Worm (Caenorhabditis elegans) whole organism, late embryonic: ENCODE measurements around the gene igcm-4.

Experiments
- C08G9.2 ChIP-seq: sonication (generic microtip); optimal IDR thresholded peaks from 2 replicates; lab custom pipeline; 2016; ENCODE audit warnings: mild to moderate bottlenecking, missing genetic modification characterization, moderate library complexity, missing compliant biosample characterization
- T23F11.4 ChIP-seq: fragments of 200-800 bp; sonication (Bioruptor generic); optimal IDR thresholded peaks from 2 replicates; lab custom pipeline; 2018; ENCODE audit warnings: mild to moderate bottlenecking, missing genetic modification characterization, missing compliant biosample characterization
- ama-1 ChIP-seq: fragments of 150-350 bp; optimal IDR thresholded peaks from 2 replicates; lab custom pipeline; 2014
- ceh-18 ChIP-seq: sonication (generic microtip); optimal IDR thresholded peaks from 2 replicates; lab custom pipeline; 2016; ENCODE audit warnings: missing genetic modification characterization, missing compliant biosample characterization
- ceh-22 ChIP-seq: sonication (generic microtip); optimal IDR thresholded peaks from 2 replicates; lab custom pipeline; 2017; ENCODE audit warnings: missing biosample characterization, missing genetic modification characterization
- ceh-34 ChIP-seq: sonication (generic microtip); optimal IDR thresholded peaks from 2 replicates; lab custom pipeline; 2016; ENCODE audit warnings: mild to moderate bottlenecking, missing genetic modification characterization, missing compliant biosample characterization
- ceh-45 ChIP-seq: fragments of 200-800 bp; sonication (Bioruptor generic); IDR thresholded peaks from 2 replicates; pipeline ENCODE4 v1.3.6; 2022; ENCODE audit warnings: missing genetic modification reagents, missing genetic modification characterization, missing compliant biosample characterization
- ceh-48 ChIP-seq: sonication (generic microtip); optimal IDR thresholded peaks from 2 replicates; lab custom pipeline; 2016; ENCODE audit warnings: missing genetic modification characterization, inconsistent platforms, missing compliant biosample characterization
- ceh-6 ChIP-seq: fragments of 200-800 bp; sonication (Bioruptor generic); optimal IDR thresholded peaks from 2 replicates; lab custom pipeline; 2018; ENCODE audit warnings: mild to moderate bottlenecking, missing genetic modification characterization, missing compliant biosample characterization
- che-1 ChIP-seq: sonication (generic microtip); optimal IDR thresholded peaks from 2 replicates; lab custom pipeline; 2016; ENCODE audit warnings: mild to moderate bottlenecking, missing genetic modification characterization, missing compliant biosample characterization
- dmd-4 ChIP-seq: sonication (generic microtip); optimal IDR thresholded peaks from 2 replicates; lab custom pipeline; 2016; ENCODE audit warnings: borderline replicate concordance, missing genetic modification characterization, missing compliant biosample characterization
- dve-1 ChIP-seq: sonication (generic microtip); optimal IDR thresholded peaks from 2 replicates; lab custom pipeline; 2017; ENCODE audit warnings: antibody characterized with exemption, mild to moderate bottlenecking, missing genetic modification characterization, missing compliant biosample characterization
- elt-4 ChIP-seq: sonication (generic microtip); optimal IDR thresholded peaks from 2 replicates; lab custom pipeline; 2016; ENCODE audit warnings: missing genetic modification characterization, missing compliant biosample characterization
- eyg-1 ChIP-seq: sonication (generic microtip); optimal IDR thresholded peaks from 2 replicates; lab custom pipeline; 2016; ENCODE audit warnings: missing genotype, missing genetic modification characterization, missing compliant biosample characterization
- fkh-10 ChIP-seq: fragments of 150-350 bp; optimal IDR thresholded peaks from 2 replicates; lab custom pipeline; 2014; ENCODE audit warnings: missing biosample characterization, missing genetic modification reagents, missing genetic modification characterization
- hlh-13 ChIP-seq: fragments of 200-800 bp; sonication (Bioruptor generic); optimal IDR thresholded peaks from 2 replicates; lab custom pipeline; 2018; ENCODE audit warnings: mild to moderate bottlenecking, missing genetic modification characterization, missing compliant biosample characterization
- hlh-30 ChIP-seq: sonication (generic microtip); optimal IDR thresholded peaks from 2 replicates; lab custom pipeline; 2017; ENCODE audit warnings: antibody characterized with exemption, missing genetic modification characterization, missing compliant biosample characterization; ENCODE audit not compliant: insufficient read depth
- hlh-6 ChIP-seq: sonication (generic microtip); optimal IDR thresholded peaks from 2 replicates; lab custom pipeline; 2016; ENCODE audit warnings: missing genotype, missing genetic modification characterization, missing compliant biosample characterization
- hlh-8 ChIP-seq: sonication (generic microtip); optimal IDR thresholded peaks from 2 replicates; lab custom pipeline; 2016; ENCODE audit warnings: missing genotype, missing genetic modification characterization, missing compliant biosample characterization
- nfya-1 ChIP-seq: sonication (generic microtip); optimal IDR thresholded peaks from 2 replicates; lab custom pipeline; 2017; ENCODE audit warnings: missing genetic modification characterization, mild to moderate bottlenecking, missing compliant biosample characterization, antibody characterized with exemption, moderate library complexity
- nhr-11 ChIP-seq: fragments of 150-350 bp; optimal IDR thresholded peaks from 2 replicates; lab custom pipeline; 2014; ENCODE audit warnings: missing biosample characterization, missing genetic modification characterization
- npax-4 ChIP-seq: sonication (generic microtip); optimal IDR thresholded peaks from 2 replicates; lab custom pipeline; 2016; ENCODE audit warnings: missing genetic modification characterization, missing compliant biosample characterization
- odd-2 ChIP-seq: sonication (generic microtip); optimal IDR thresholded peaks from 2 replicates; lab custom pipeline; 2017; ENCODE audit warnings: antibody characterized with exemption, mild to moderate bottlenecking, missing genetic modification characterization, missing compliant biosample characterization
- pag-3 ChIP-seq: sonication (generic microtip); optimal IDR thresholded peaks from 2 replicates; lab custom pipeline; 2016; ENCODE audit warnings: missing compliant biosample characterization, missing genetic modification characterization, borderline replicate concordance
- pax-1 ChIP-seq: fragments of 150-350 bp; optimal IDR thresholded peaks from 2 replicates; lab custom pipeline; 2014; ENCODE audit warnings: missing biosample characterization, missing genetic modification characterization
- pha-2 ChIP-seq: sonication (generic microtip); optimal IDR thresholded peaks from 2 replicates; lab custom pipeline; 2017; ENCODE audit warnings: mild to moderate bottlenecking, missing genetic modification characterization, missing compliant biosample characterization
- rnt-1 ChIP-seq: sonication (generic microtip); optimal IDR thresholded peaks from 2 replicates; lab custom pipeline; 2016; ENCODE audit warnings: missing genetic modification characterization, missing compliant biosample characterization
- sdc-2 ChIP-seq: sonication (generic microtip); optimal IDR thresholded peaks from 2 replicates; lab custom pipeline; 2016; ENCODE audit warnings: missing genotype, missing genetic modification characterization, missing compliant biosample characterization
- sox-2 ChIP-seq: fragments of 200-800 bp; sonication (Bioruptor generic); IDR thresholded peaks from 2 replicates; pipeline ENCODE4 v1.3.6; 2022; ENCODE audit warnings: missing genetic modification reagents, missing genetic modification characterization, missing compliant biosample characterization
- ttx-3 ChIP-seq: sonication (generic microtip); optimal IDR thresholded peaks from 2 replicates; lab custom pipeline; 2016; ENCODE audit warnings: missing genetic modification reagents, missing genetic modification characterization, missing compliant biosample characterization
- unc-42 ChIP-seq: sonication (generic microtip); optimal IDR thresholded peaks from 2 replicates; lab custom pipeline; 2016; ENCODE audit warnings: missing genotype, missing genetic modification characterization, missing compliant biosample characterization
- unc-86 ChIP-seq: sonication (generic microtip); optimal IDR thresholded peaks from 2 replicates; lab custom pipeline; 2016; ENCODE audit warnings: missing genetic modification characterization, missing compliant biosample characterization

The igcm-4 gene

DNA sequence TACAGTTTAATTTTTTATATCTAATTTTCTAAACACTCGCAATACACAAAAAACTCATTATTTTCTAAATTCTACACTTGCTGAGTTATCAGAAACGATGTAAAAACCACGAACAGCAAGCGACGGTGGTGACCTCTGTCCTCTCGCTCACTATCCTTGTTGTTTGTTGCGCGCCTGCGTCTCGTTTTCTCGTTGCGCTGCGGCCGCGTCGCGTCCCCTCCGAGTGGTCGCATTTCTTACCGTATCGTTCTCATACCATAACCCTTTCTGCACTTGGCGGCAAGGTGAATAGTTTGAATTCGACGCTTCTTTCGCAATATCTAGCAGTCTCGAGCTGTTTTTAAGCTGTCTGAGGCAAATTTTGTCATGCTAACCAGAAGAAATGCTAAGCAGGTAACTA, 43.3 kb upstream of the igcm-4 start, which contains the start of gene lsy-2 (continued):
- no peak for TF ChIP-seq dmd-4 (tag; lab: Kevin White, UChicago)
- TF ChIP-seq hlh-30 (tag; lab: Kevin White, UChicago): no peak
- TF ChIP-seq C08G9.2 (tag; lab: Kevin White, UChicago): no peak
- TF ChIP-seq ceh-48 (tag; lab: Kevin White, UChicago): no peak
- TF ChIP-seq pag-3: no peak
- TF ChIP-seq dve-1 (tag; lab: Kevin White, UChicago): no peak
- TF ChIP-seq sox-2 (GFP tag; lab: Robert Waterston, UW): no peak
- TF ChIP-seq hlh-8 (tag; lab: Kevin White, UChicago): no peak
- TF ChIP-seq ceh-18: peak; percentile 16
- TF ChIP-seq rnt-1 (tag; lab: Kevin White, UChicago): peak; percentile 26
- TF ChIP-seq ceh-45 (GFP tag; lab: Robert Waterston, UW): no peak
- TF ChIP-seq, all 69 proteins: peak for 9

DNA sequence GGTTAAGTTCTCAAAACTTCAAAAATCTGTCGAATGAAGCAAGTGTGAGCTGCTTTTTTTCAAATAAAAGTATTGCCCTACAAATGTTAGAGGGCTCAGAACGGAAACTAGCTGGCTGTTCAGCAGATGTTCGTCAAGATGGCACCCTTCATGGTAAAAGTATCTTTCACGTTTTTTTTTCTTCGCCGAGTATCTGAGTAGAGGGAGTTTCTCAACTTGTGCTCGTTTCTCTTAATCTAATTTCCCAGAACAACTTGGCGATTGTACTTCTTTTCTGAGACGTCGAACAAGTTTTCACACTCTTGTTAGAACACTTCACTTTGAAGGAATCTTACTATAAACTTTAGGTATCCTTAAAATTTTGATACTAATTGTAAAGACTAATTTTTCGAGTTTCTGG, 41.6 kb upstream of the igcm-4 start:
- TF ChIP-seq odd-2 (tag; lab: Kevin White, UChicago) (no peak), unc-42 (tag; lab: Kevin White, UChicago) (peak; percentile 24), pha-2 (tag; lab: Kevin White, UChicago) (no peak), npax-4 (tag; lab: Kevin White, UChicago) (no peak), ceh-22 (tag; lab: Kevin White, UChicago) (no peak), hlh-13 (no peak)
- TF ChIP-seq, all 69 proteins: peak for 1

DNA sequence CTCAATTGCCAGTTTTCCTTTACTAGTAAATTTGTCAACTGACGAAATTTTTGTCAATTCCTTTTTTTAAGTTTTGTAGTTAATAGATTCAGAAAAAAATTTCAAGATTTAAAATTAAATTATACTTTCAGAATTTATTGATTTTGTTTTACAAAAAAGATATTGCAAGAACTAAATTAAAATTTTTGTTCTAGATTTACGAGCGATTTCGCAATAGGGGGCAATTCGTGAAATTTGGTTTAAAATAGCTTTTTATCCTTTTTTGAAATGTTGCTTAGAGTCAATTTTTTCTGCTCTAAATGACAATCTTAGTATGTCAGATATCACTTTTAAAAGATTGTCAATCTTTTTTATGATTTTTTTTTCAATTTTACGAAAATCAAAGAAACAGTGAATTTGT, 39.3 kb upstream of the igcm-4 start:
- TF ChIP-seq ceh-6 (GFP tag; lab: Kevin White, UChicago): no peak
- TF ChIP-seq che-1: no peak
- no peak for TF ChIP-seq pha-2 (tag; lab: Kevin White, UChicago)
- no peak for TF ChIP-seq T23F11.4 (GFP tag; lab: Kevin White, UChicago)
- TF ChIP-seq hlh-13: no peak
- TF ChIP-seq dmd-4 (tag; lab: Kevin White, UChicago): no peak
- TF ChIP-seq elt-4 (tag; lab: Kevin White, UChicago): no peak
- no peak for TF ChIP-seq fkh-10 (GFP tag; lab: Kevin White, UChicago)
- no peak for TF ChIP-seq nhr-11
- TF ChIP-seq npax-4 (tag; lab: Kevin White, UChicago): no peak

DNA sequence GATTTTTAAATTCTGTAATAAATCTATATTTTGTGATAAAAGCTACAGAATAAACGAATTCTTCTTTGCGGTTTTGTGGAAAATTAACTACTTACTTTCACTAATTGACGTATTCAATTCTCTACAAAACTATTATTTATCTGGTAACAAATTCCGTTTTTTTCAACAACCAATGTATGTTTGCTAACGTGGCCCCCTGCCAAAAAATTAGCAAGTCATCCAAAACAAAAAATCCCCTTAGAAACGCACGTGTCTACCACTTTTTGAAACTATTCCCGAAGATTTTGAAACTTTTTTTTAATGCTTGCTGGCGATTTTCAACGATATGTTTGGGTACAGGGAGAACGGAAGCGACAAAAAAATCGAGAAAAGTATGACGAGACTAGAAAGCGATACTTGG, 38.8 kb upstream of the igcm-4 start, which contains the start of gene F49H12.2:
Gene F49H12.2 (plus strand): TSS at position 301 of the 400 bp plus-strand sequence.
- TF ChIP-seq sdc-2 (no peak), eyg-1 (tag; lab: Kevin White, UChicago) (no peak), ceh-34 (no peak), dmd-4 (tag; lab: Kevin White, UChicago) (no peak), hlh-6 (tag; lab: Kevin White, UChicago) (no peak), unc-86 (no peak), che-1 (no peak), pha-2 (tag; lab: Kevin White, UChicago) (no peak), nfya-1 (no peak), ceh-45 (GFP tag; lab: Robert Waterston, UW) (no peak), unc-42 (tag; lab: Kevin White, UChicago) (no peak), ama-1 (lab: Kevin White, UChicago) (no peak)

ce11 chrX:2084019-2084418, 37.9 kb upstream of the igcm-4 start, which contains the start of gene F49H12.3:
Gene F49H12.3 (plus strand): TSS chrX:2084375.
- TF ChIP-seq sox-2 (GFP tag; lab: Robert Waterston, UW) (no peak), hlh-13 (no peak), pax-1 (tag; lab: Kevin White, UChicago) (no peak), T23F11.4 (GFP tag; lab: Kevin White, UChicago) (no peak), fkh-10 (GFP tag; lab: Kevin White, UChicago) (no peak), ttx-3 (tag; lab: Kevin White, UChicago) (no peak), unc-42 (tag; lab: Kevin White, UChicago) (no peak), dmd-4 (tag; lab: Kevin White, UChicago) (no peak)
